Worm (Caenorhabditis elegans) whole organism, young adult: ENCODE results near the gene Y53F4B.7.

ENCODE experiments used
- B0019.2 ChIP-seq: fragments of 200-800 bp; sonication (Bioruptor generic); conservative IDR thresholded peaks from 2 replicates; pipeline ENCODE4 v1.3.6; 2022; ENCODE audit warnings: missing genetic modification reagents, missing genetic modification characterization, missing compliant biosample characterization
- B0035.1 ChIP-seq: sonication (generic microtip); optimal IDR thresholded peaks from 2 replicates; lab custom pipeline; 2016; ENCODE audit warnings: missing genetic modification characterization, mild to moderate bottlenecking, missing compliant biosample characterization, missing genotype, missing genetic modification reagents
- C06A6.2 ChIP-seq: fragments of 200-800 bp; sonication (Bioruptor generic); conservative IDR thresholded peaks from 2 replicates; pipeline ENCODE4 v1.3.6; 2022; ENCODE audit warnings: missing genetic modification characterization, missing compliant biosample characterization
- C17E4.6 ChIP-seq: fragments of 200-800 bp; sonication (Bioruptor generic); IDR thresholded peaks from 2 replicates; pipeline ENCODE4 v1.3.6; 2022; ENCODE audit warnings: missing genetic modification reagents, missing genetic modification characterization, missing compliant biosample characterization
- D2030.7 ChIP-seq: fragments of 200-800 bp; sonication (Bioruptor generic); IDR thresholded peaks from 2 replicates; pipeline ENCODE4 v1.3.6; 2022; ENCODE audit warnings: missing genetic modification reagents, missing genetic modification characterization, missing compliant biosample characterization
- F33H1.4 ChIP-seq: fragments of 200-800 bp; sonication (Bioruptor generic); IDR thresholded peaks from 2 replicates; pipeline ENCODE4 v1.3.6; 2022; ENCODE audit warnings: missing genetic modification reagents, missing genetic modification characterization, missing compliant biosample characterization
- F37B4.10 ChIP-seq: fragments of 200-800 bp; sonication (Bioruptor generic); IDR thresholded peaks from 2 replicates; pipeline ENCODE4 v1.3.6; 2022; ENCODE audit warnings: missing genetic modification characterization, missing compliant biosample characterization
- F49E8.2 ChIP-seq: sonication (generic microtip); optimal IDR thresholded peaks from 3 replicates; lab custom pipeline; 2017; ENCODE audit warnings: missing genetic modification characterization, mild to moderate bottlenecking, missing compliant biosample characterization, antibody characterized with exemption, moderate library complexity; ENCODE audit not compliant: insufficient read depth
- K11D2.4 ChIP-seq: fragments of 200-800 bp; sonication (Bioruptor generic); IDR thresholded peaks from 2 replicates; pipeline ENCODE4 v1.3.6; 2022; ENCODE audit warnings: missing genetic modification reagents, missing genetic modification characterization, missing compliant biosample characterization
- T26A5.8 ChIP-seq: sonication (generic microtip); optimal IDR thresholded peaks from 2 replicates; lab custom pipeline; 2016; ENCODE audit warnings: missing genetic modification characterization, missing compliant biosample characterization
- Y56A3A.18 ChIP-seq: fragments of 200-800 bp; sonication (Bioruptor generic); IDR thresholded peaks from 2 replicates; pipeline ENCODE4 v1.3.6; 2022; ENCODE audit warnings: missing genetic modification reagents, missing genetic modification characterization, missing compliant biosample characterization
- Y95B8A.8 ChIP-seq: fragments of 200-800 bp; sonication (Bioruptor generic); IDR thresholded peaks from 2 replicates; pipeline ENCODE4 v1.3.6; 2022; ENCODE audit warnings: missing genetic modification reagents, missing genetic modification characterization, missing compliant biosample characterization
- ama-1 ChIP-seq, 3 experiments: fragments of 150-350 bp in 1 of 3; sonication (generic microtip) in 2 of 3; optimal IDR thresholded peaks; 2 replicates each; lab custom pipeline; 2014 to 2018; ENCODE audit warnings: missing biosample characterization in 2 of 3, missing genetic modification characterization in 2 of 3, missing genetic modification reagents in 2 of 3
- aptf-3 ChIP-seq: fragments of 200-800 bp; sonication (Bioruptor generic); IDR thresholded peaks from 2 replicates; pipeline ENCODE4 v1.3.6; 2022; ENCODE audit warnings: missing genetic modification characterization, missing compliant biosample characterization
- attf-5 ChIP-seq: fragments of 200-800 bp; sonication (Bioruptor generic); optimal IDR thresholded peaks from 2 replicates; lab custom pipeline; 2018; ENCODE audit warnings: mild to moderate bottlenecking, missing genetic modification characterization, missing compliant biosample characterization
- cebp-2 ChIP-seq: fragments of 200-800 bp; sonication (Bioruptor generic); IDR thresholded peaks from 2 replicates; pipeline ENCODE4 v1.3.6; 2022; ENCODE audit warnings: missing genetic modification characterization, missing compliant biosample characterization
- dox-1 ChIP-seq: fragments of 200-800 bp; sonication (Bioruptor generic); IDR thresholded peaks from 2 replicates; pipeline ENCODE4 v1.3.6; 2022; ENCODE audit warnings: missing genetic modification reagents, missing genetic modification characterization, missing compliant biosample characterization
- dpff-1 ChIP-seq: sonication (generic microtip); optimal IDR thresholded peaks from 2 replicates; lab custom pipeline; 2017; ENCODE audit warnings: mild to moderate bottlenecking, missing genetic modification characterization, missing compliant biosample characterization
- egl-44 ChIP-seq: fragments of 200-800 bp; sonication (Bioruptor generic); IDR thresholded peaks from 2 replicates; pipeline ENCODE4 v1.3.6; 2022; ENCODE audit warnings: missing genetic modification reagents, missing genetic modification characterization, missing compliant biosample characterization
- ekl-4 ChIP-seq: fragments of 200-800 bp; sonication (Bioruptor generic); IDR thresholded peaks from 2 replicates; pipeline ENCODE4 v1.3.6; 2022; ENCODE audit warnings: missing genetic modification reagents, missing genetic modification characterization, missing compliant biosample characterization
- hlh-12 ChIP-seq: sonication (generic microtip); optimal IDR thresholded peaks from 2 replicates; lab custom pipeline; 2016; ENCODE audit warnings: missing genetic modification characterization, missing compliant biosample characterization
- hlh-26 ChIP-seq: fragments of 200-800 bp; sonication (Bioruptor generic); conservative IDR thresholded peaks from 2 replicates; pipeline ENCODE4 v1.3.6; 2022; ENCODE audit warnings: missing genetic modification reagents, missing genetic modification characterization, missing compliant biosample characterization
- lag-1 ChIP-seq: fragments of 200-800 bp; sonication (Bioruptor generic); IDR thresholded peaks from 2 replicates; pipeline ENCODE4 v1.3.6; 2022; ENCODE audit warnings: missing genetic modification reagents, missing genetic modification characterization, missing compliant biosample characterization
- let-526 ChIP-seq: fragments of 200-800 bp; sonication (Bioruptor generic); IDR thresholded peaks from 2 replicates; pipeline ENCODE4 v1.3.6; 2022; ENCODE audit warnings: missing genetic modification reagents, missing genetic modification characterization, missing compliant biosample characterization
- lsl-1 ChIP-seq: fragments of 200-800 bp; sonication (Bioruptor generic); optimal IDR thresholded peaks from 2 replicates; lab custom pipeline; 2018; ENCODE audit warnings: mild to moderate bottlenecking, missing genetic modification characterization, moderate library complexity, missing compliant biosample characterization
- madf-10 ChIP-seq: sonication (generic microtip); optimal IDR thresholded peaks from 2 replicates; lab custom pipeline; 2016; ENCODE audit warnings: mild to moderate bottlenecking, missing genetic modification characterization, missing compliant biosample characterization
- madf-3 ChIP-seq: fragments of 200-800 bp; sonication (Bioruptor generic); IDR thresholded peaks from 2 replicates; pipeline ENCODE4 v1.3.6; 2022; ENCODE audit warnings: missing genetic modification reagents, missing genetic modification characterization, missing compliant biosample characterization
- madf-8 ChIP-seq: fragments of 200-800 bp; sonication (Bioruptor generic); conservative IDR thresholded peaks from 2 replicates; pipeline ENCODE4 v1.3.6; 2022; ENCODE audit warnings: missing genetic modification reagents, missing genetic modification characterization, missing compliant biosample characterization
- mcd-1 ChIP-seq: fragments of 200-800 bp; sonication (Bioruptor generic); IDR thresholded peaks from 2 replicates; pipeline ENCODE4 v1.3.6; 2022; ENCODE audit warnings: missing genetic modification reagents, missing genetic modification characterization, missing compliant biosample characterization
- mel-28 ChIP-seq: sonication (generic microtip); optimal IDR thresholded peaks from 2 replicates; lab custom pipeline; 2016; ENCODE audit warnings: borderline replicate concordance, mild to moderate bottlenecking, missing genetic modification characterization, missing compliant biosample characterization
- mes-4 ChIP-seq: sonication (generic microtip); optimal IDR thresholded peaks from 2 replicates; lab custom pipeline; 2016; ENCODE audit warnings: missing genotype, missing genetic modification characterization, missing compliant biosample characterization
- mxl-1 ChIP-seq: sonication (generic microtip); optimal IDR thresholded peaks from 2 replicates; lab custom pipeline; 2016; ENCODE audit warnings: missing genetic modification characterization, missing compliant biosample characterization
- nhr-179 ChIP-seq: sonication (generic microtip); optimal IDR thresholded peaks from 2 replicates; lab custom pipeline; 2016; ENCODE audit warnings: mild to moderate bottlenecking, missing genetic modification characterization, missing compliant biosample characterization
- nhr-27 ChIP-seq: fragments of 200-800 bp; sonication (Bioruptor generic); optimal IDR thresholded peaks from 2 replicates; lab custom pipeline; 2018; ENCODE audit warnings: mild to moderate bottlenecking, missing genetic modification characterization, moderate library complexity, missing compliant biosample characterization
- pha-4 ChIP-seq: fragments of 150-350 bp; sonication (generic microtip); optimal IDR thresholded peaks from 2 replicates; lab custom pipeline; 2014; ENCODE audit warnings: missing biosample characterization, missing genetic modification reagents, missing genetic modification characterization
- rcor-1 ChIP-seq: fragments of 200-800 bp; sonication (Bioruptor generic); IDR thresholded peaks from 2 replicates; pipeline ENCODE4 v1.3.6; 2022; ENCODE audit warnings: missing genetic modification reagents, missing genetic modification characterization, missing compliant biosample characterization
- repo-1 ChIP-seq: sonication (generic microtip); optimal IDR thresholded peaks from 2 replicates; lab custom pipeline; 2017; ENCODE audit warnings: mild to moderate bottlenecking, missing genetic modification characterization, missing compliant biosample characterization
- rpc-1 ChIP-seq, 2 experiments: fragments of 150-350 bp in 1 of 2; sonication (generic microtip) in 1 of 2; optimal IDR thresholded peaks; 2 replicates each; lab custom pipeline; 2014 to 2018; ENCODE audit warnings: missing biosample characterization in 1 of 2, missing genetic modification characterization in 1 of 2, missing genetic modification reagents in 1 of 2, missing genotype in 1 of 2
- snpc-1.1 ChIP-seq: sonication (generic microtip); optimal IDR thresholded peaks from 2 replicates; lab custom pipeline; 2017; ENCODE audit warnings: missing genetic modification characterization, mild to moderate bottlenecking, missing compliant biosample characterization, antibody characterized with exemption, moderate library complexity, missing genotype, missing genetic modification reagents; ENCODE audit not compliant: insufficient read depth
- snpc-1.3 ChIP-seq: sonication (generic microtip); optimal IDR thresholded peaks from 2 replicates; lab custom pipeline; 2017; ENCODE audit warnings: missing genetic modification characterization, mild to moderate bottlenecking, missing compliant biosample characterization, antibody characterized with exemption, moderate library complexity, missing genotype, missing genetic modification reagents; ENCODE audit not compliant: insufficient read depth
- snpc-3.4 ChIP-seq: sonication (generic microtip); optimal IDR thresholded peaks from 2 replicates; lab custom pipeline; 2017; ENCODE audit warnings: missing genetic modification characterization, mild to moderate bottlenecking, missing compliant biosample characterization, antibody characterized with exemption, moderate library complexity, missing genotype, missing genetic modification reagents
- sptf-2 ChIP-seq: fragments of 200-800 bp; sonication (Bioruptor generic); optimal IDR thresholded peaks from 2 replicates; lab custom pipeline; 2018; ENCODE audit warnings: mild to moderate bottlenecking, missing genetic modification characterization, missing compliant biosample characterization
- tbx-9 ChIP-seq: sonication (generic microtip); optimal IDR thresholded peaks from 2 replicates; lab custom pipeline; 2016; ENCODE audit warnings: borderline replicate concordance, missing genetic modification characterization, inconsistent platforms, missing compliant biosample characterization
- tlf-1 ChIP-seq: fragments of 200-800 bp; sonication (Bioruptor generic); optimal IDR thresholded peaks from 2 replicates; lab custom pipeline; 2018; ENCODE audit warnings: mild to moderate bottlenecking, missing genetic modification characterization, missing compliant biosample characterization
- zfh-2 ChIP-seq: fragments of 200-800 bp; sonication (Bioruptor generic); conservative IDR thresholded peaks from 2 replicates; pipeline ENCODE4 v1.3.6; 2022; ENCODE audit warnings: missing genetic modification reagents, missing genetic modification characterization, missing compliant biosample characterization
- ztf-28 ChIP-seq: fragments of 200-800 bp; sonication (Bioruptor generic); IDR thresholded peaks from 2 replicates; pipeline ENCODE4 v1.3.6; 2022; ENCODE audit warnings: missing genetic modification reagents, missing genetic modification characterization, missing compliant biosample characterization

Gene Y53F4B.7

DNA sequence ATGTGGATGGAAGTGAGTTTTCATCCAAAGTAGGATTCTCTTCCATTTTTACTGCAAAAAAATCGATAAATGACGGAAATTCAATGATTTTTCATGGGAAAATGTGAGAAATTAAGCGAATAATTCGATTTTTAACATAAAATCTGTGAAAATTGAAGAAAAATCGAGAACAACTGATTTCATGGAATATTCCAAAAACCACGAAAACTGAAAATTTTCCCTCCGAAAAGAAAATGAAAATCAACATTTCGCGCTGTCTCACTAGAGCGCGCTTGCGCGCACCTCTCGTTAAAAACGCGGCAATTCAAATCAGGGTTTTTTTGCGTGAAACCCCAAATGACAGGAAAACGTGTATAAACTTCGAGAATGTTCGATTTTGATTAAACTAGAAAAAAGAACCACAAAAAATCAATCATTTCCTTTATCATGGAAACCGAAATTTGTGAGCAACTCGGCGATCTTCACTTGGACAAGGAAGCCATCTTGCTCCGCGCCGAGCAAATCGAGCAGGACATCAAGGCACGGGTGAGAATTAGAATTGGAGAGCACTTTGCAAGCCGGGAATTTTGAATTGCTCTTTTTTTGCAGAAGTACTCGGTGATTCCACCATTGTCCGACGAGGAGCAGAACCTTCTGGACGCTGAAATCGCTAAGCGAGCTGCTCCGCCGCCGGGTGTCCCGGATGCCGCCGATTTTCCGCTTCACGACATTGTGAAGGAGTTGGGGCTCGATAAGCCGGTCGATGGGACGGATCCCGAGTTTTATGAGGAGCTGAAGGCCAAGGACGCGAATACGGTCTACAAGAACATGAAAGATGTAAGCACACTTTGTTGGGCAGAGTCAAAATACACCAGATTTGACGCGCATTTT is 17.9 kb downstream of the Y53F4B.7 start, which contains the start of the genes Y53F4B.9 and Y53F4B.11 (continued):
- TF ChIP-seq madf-8 (GFP tag; lab: Robert Waterston, UW) (peak; percentile 97), ztf-28 (GFP tag; lab: Robert Waterston, UW) (peak; percentile 75; the same call in 1 of the 2 replicates), tlf-1 (GFP tag; lab: Kevin White, UChicago) (peak; percentile 90), C17E4.6 (GFP tag; lab: Robert Waterston, UW) (peak; percentile 73; the same call in 1 of the 2 replicates), repo-1 (tag; lab: Kevin White, UChicago) (no peak), F49E8.2 (tag; lab: Kevin White, UChicago) (peak; percentile 88), lsl-1 (peak; percentile 85), rpc-1 (optimal IDR thresholded peaks at IDR 0.05; lab: Kevin White, UChicago) (no peak), rpc-1 (tag; optimal IDR thresholded peaks at IDR 0.05; lab: Kevin White, UChicago) (no peak), egl-44 (GFP tag; lab: Robert Waterston, UW) (no peak), B0019.2 (GFP tag; lab: Robert Waterston, UW) (peak; percentile 95), tbx-9 (tag; lab: Kevin White, UChicago) (no peak), snpc-1.1 (tag; lab: Kevin White, UChicago) (peak; percentile 66), pha-4 (tag; lab: Kevin White, UChicago) (peak; percentile 15), B0035.1 (tag; lab: Kevin White, UChicago) (no peak), hlh-12 (tag; lab: Kevin White, UChicago) (no peak), D2030.7 (peak; percentile 99), snpc-1.3 (peak; percentile 23), mes-4 (no peak), nhr-27 (tag; lab: Kevin White, UChicago) (no peak), sptf-2 (no peak), K11D2.4 (GFP tag; lab: Robert Waterston, UW) (0 out of 2 replicates have a peak, but pooled peaks have one; percentile 40), Y95B8A.8 (GFP tag; lab: Robert Waterston, UW) (peak; percentile 94), T26A5.8 (no peak), mcd-1 (GFP tag; lab: Robert Waterston, UW) (peak; percentile 98), let-526 (GFP tag; lab: Robert Waterston, UW) (no peak), aptf-3 (GFP tag; lab: Robert Waterston, UW) (no peak), snpc-3.4 (peak; percentile 87), zfh-2 (GFP tag; lab: Robert Waterston, UW) (peak; percentile 66; the same call in 1 of the 2 replicates), Y56A3A.18 (peak; percentile 30; the same call in 1 of the 2 replicates), hlh-26 (GFP tag; lab: Robert Waterston, UW) (no peak), F37B4.10 (GFP tag; lab: Robert Waterston, UW) (no peak), rcor-1 (GFP tag; lab: Robert Waterston, UW) (peak; percentile 83), dox-1 (GFP tag; lab: Robert Waterston, UW) (peak; percentile 95), nhr-179 (no peak), lag-1 (GFP tag; lab: Robert Waterston, UW) (no peak), mxl-1 (tag; lab: Kevin White, UChicago) (no peak), dpff-1 (no peak), ekl-4 (GFP tag; lab: Robert Waterston, UW) (peak; percentile 88), attf-5 (GFP tag; lab: Kevin White, UChicago) (peak; percentile 2), madf-10 (no peak), C06A6.2 (GFP tag; lab: Robert Waterston, UW) (no peak), F33H1.4 (GFP tag; lab: Robert Waterston, UW) (peak; percentile 88), ama-1 (optimal IDR thresholded peaks at IDR 0.05; lab: Kevin White, UChicago) (no peak), ama-1 (GFP tag; optimal IDR thresholded peaks at IDR 0.05; lab: Kevin White, UChicago) (no peak), cebp-2 (GFP tag; lab: Robert Waterston, UW) (no peak), madf-3 (GFP tag; lab: Robert Waterston, UW) (peak; percentile 94), mel-28 (tag; lab: Kevin White, UChicago) (no peak)
